Worm (Caenorhabditis elegans): ENCODE data around the gene psr-1.

- TF ChIP-seq ets-7 (tag; optimal IDR thresholded peaks at IDR 0.05) (no peak), ceh-13 (GFP tag; optimal IDR thresholded peaks at IDR 0.05) (no peak), ceh-36 (tag; optimal IDR thresholded peaks at IDR 0.05) (no peak), ama-1 (optimal IDR thresholded peaks at IDR 0.05) (no peak), sea-1 (GFP tag; conservative IDR thresholded peaks at IDR 0.05) (no peak), B0310.2 (tag; optimal IDR thresholded peaks at IDR 0.05) (no peak), hnd-1 (tag; optimal IDR thresholded peaks at IDR 0.05) (no peak), hmbx-1 (tag; optimal IDR thresholded peaks at IDR 0.05) (no peak), aly-1 (tag; optimal IDR thresholded peaks at IDR 0.05) (no peak), hmg-4 (GFP tag; optimal IDR thresholded peaks at IDR 0.05) (no peak), pes-1 (GFP tag; IDR thresholded peaks at IDR 0.05) (no peak), F13C5.2 (tag; optimal IDR thresholded peaks at IDR 0.05) (no peak), scrt-1 (GFP tag; IDR thresholded peaks at IDR 0.05) (no peak), tbx-37 (GFP tag; conservative IDR thresholded peaks at IDR 0.05) (no peak)
Measured at ce11 chrIV:4637840-4638239, 15.2 kb upstream of the psr-1 start, which contains the start of gene F19C7.8.
